Fruit fly (Drosophila melanogaster) whole organism, embryonic: ENCODE measurements around the gene CG17930.

Experiments
- CG15073 ChIP-seq: fragments of 200-800 bp; sonication (Bioruptor generic); optimal IDR thresholded peaks from 2 replicates; lab custom pipeline; 2016; ENCODE audit warnings: missing biosample characterization, missing genetic modification characterization
- CG18262 ChIP-seq: fragments of 200-800 bp; optimal IDR thresholded peaks from 3 replicates; lab custom pipeline; 2019; ENCODE audit warnings: missing biosample characterization, mild to moderate bottlenecking, missing genetic modification characterization, moderate library complexity
- CG30403 ChIP-seq: fragments of 200-800 bp; sonication (Bioruptor generic); optimal IDR thresholded peaks from 3 replicates; lab custom pipeline; 2016; ENCODE audit warnings: missing biosample characterization, missing genetic modification characterization
- CG6683 ChIP-seq: fragments of 200-800 bp; sonication (Bioruptor generic); optimal IDR thresholded peaks from 2 replicates; lab custom pipeline; 2017; ENCODE audit warnings: missing biosample characterization, mild to moderate bottlenecking, missing genetic modification characterization, missing genetic modification reagents
- Mad ChIP-seq: fragments of 200-800 bp; sonication (Bioruptor generic); optimal IDR thresholded peaks from 2 replicates; lab custom pipeline; 2016; ENCODE audit warnings: missing biosample characterization, missing genetic modification characterization
- cad ChIP-seq: fragments of >200 bp; optimal IDR thresholded peaks from 2 replicates; lab custom pipeline; 2017; ENCODE audit warnings: missing biosample characterization, missing genetic modification characterization
- chm ChIP-seq: fragments of 200-800 bp; sonication (Bioruptor generic); IDR thresholded peaks from 2 replicates; pipeline ENCODE4 v1.3.6; 2022; ENCODE audit warnings: missing biosample characterization, missing genetic modification characterization
- kah ChIP-seq: fragments of 200-800 bp; sonication (Bioruptor generic); optimal IDR thresholded peaks from 2 replicates; lab custom pipeline; 2018; ENCODE audit warnings: missing biosample characterization, mild to moderate bottlenecking, missing genetic modification characterization
- so ChIP-seq: fragments of 200-800 bp; sonication (Bioruptor generic); IDR thresholded peaks from 3 replicates; pipeline ENCODE4 v1.3.6; 2022; ENCODE audit warnings: missing biosample characterization, missing genetic modification characterization
- ssp ChIP-seq: fragments of 200-800 bp; sonication (Bioruptor generic); IDR thresholded peaks from 2 replicates; pipeline ENCODE4 v1.3.6; 2022; ENCODE audit warnings: missing biosample characterization, missing genetic modification characterization
- usp ChIP-seq: fragments of >200 bp; optimal IDR thresholded peaks from 2 replicates; lab custom pipeline; 2017; ENCODE audit warnings: missing biosample characterization, missing genetic modification characterization
- z ChIP-seq: fragments of 200-800 bp; sonication (Bioruptor generic); IDR thresholded peaks from 3 replicates; pipeline ENCODE4 v1.3.6; 2022; ENCODE audit warnings: missing biosample characterization, missing genetic modification characterization

DNA sequence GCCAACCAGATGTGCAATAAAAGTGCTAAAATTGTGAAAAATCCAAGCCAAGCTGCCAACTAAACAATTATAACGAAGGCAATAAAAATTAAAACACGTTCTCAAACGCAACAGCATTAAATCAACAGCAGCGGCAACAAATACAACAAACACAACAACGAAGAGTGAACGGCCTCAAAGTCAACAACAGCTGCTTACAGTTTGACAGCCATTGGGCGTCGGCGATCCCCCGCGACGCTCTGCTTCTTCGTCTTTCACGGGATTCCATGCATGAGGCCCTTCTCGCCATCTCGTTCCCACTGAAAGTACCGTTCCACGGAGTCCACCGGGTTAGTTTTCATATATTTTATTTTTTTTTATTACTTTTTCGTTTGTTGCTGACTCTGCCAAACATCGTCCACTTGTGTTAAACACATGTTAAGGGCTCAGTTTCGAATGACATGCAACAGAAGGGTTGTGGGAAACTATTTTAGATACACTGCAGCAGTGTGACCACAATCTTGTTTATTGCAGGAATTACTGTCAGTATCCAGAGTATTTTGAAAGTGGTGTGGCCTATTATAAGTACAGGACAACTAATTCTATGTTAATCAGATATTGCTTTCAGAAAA is 45.5 kb upstream of the CG17930 start:
- TF ChIP-seq ssp (GFP tag; lab: Robert Waterston, UW) (no peak), chm (GFP tag; lab: Robert Waterston, UW) (no peak), usp (GFP tag; lab: Kevin White, UChicago) (no peak), CG18262 (tag; lab: Kevin White, UChicago) (no peak), CG6683 (no peak), CG15073 (GFP tag; lab: Kevin White, UChicago) (no peak), Mad (GFP tag; lab: Kevin White, UChicago) (peak; percentile 8), kah (no peak), CG30403 (GFP tag; lab: Kevin White, UChicago) (no peak), z (GFP tag; lab: Robert Waterston, UW) (peak; percentile 66; the same call in 2 of the 3 replicates), so (0 out of 3 replicates have a peak, but pooled peaks have one; percentile 14), cad (peak; percentile 88)
